Worm (Caenorhabditis elegans): ENCODE results near the gene clec-72.

- TF ChIP-seq pqm-1 (tag; optimal IDR thresholded peaks at IDR 0.05), result no peak
- TF ChIP-seq dpl-1 (GFP tag; optimal IDR thresholded peaks at IDR 0.05), result no peak
- no peak for TF ChIP-seq ztf-11 (tag; optimal IDR thresholded peaks at IDR 0.05)
- no peak for TF ChIP-seq ceh-82 (tag; optimal IDR thresholded peaks at IDR 0.05)
These were observed 2.8 kb upstream of the clec-72 start, which contains the start of gene clec-174 for ce11 chrIV:3941658-3942328.

Data from whole organism, L1 larva.